Fruit fly (Drosophila melanogaster) ovary, adult (tissue): ENCODE data around the gene CG15211.

ENCODE experiments used
- CG17801 ChIP-seq: fragments of 200-800 bp; optimal IDR thresholded peaks from 2 replicates; lab custom pipeline; 2019; ENCODE audit warnings: missing biosample characterization, mild to moderate bottlenecking, missing genetic modification characterization, moderate library complexity; ENCODE audit not compliant: partially characterized antibody

Gene CG15211

DNA sequence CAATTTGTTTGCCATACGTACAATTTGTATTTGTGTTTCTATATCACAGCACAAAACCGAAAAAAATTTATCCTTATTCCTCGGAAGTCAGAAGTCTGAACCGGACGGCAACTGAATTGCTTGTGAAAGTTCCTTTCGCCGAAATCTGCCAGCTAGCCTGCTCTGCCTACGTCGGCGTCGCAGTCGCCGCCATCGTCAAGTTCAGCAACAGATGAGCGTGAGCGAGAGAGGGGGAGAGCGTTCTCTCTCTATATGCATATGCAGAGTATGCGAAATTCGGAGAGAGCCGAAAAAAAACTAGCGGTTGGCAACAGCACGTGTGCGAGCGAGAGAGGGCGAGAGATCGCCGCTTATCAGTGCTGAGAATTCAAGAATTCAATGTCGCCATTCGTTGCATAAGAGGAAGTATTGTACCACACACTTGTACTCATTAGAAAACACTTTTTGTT is 12.0 kb downstream of the CG15211 start:
- no peak for TF ChIP-seq CG17801 (GFP tag; lab: Kevin White, UChicago)

DNA sequence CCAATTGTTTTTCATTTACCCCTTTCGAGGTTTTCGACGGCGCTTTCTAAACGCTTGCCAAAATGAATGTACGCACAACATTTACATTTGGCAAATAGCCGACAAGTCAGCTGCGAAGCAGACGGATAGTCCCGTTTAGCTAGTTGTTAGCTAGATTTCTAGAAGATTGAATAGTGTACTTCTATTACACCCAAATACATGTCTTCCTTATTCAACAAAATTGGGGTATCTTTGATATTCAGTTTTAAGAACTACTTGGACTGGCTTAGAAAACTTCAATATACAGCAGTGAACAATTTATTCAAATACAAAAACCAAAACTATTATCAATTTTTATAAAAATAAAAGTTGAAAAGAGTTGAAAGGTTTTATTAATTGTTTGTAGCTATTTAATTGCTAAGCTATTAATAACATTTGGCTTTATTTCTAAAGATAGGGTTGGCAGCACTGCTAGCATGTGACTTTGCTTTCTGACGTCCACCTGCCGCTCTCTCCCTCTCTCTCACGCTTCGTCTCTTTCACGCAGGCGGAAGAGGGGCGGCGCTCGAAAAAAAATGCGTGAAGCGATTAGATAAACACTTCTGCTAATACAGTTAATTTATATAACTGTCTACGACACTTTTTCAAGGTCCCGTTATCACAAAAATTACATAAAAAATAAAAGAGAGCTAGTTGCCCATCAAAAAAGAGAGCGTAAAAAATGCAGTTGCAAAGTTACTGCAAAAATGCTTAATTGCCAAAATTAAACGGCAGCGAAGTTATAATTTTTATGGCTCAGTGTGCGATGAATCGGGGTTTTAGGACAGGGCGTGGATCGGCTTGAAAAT is 12.7 kb downstream of the CG15211 start:
- TF ChIP-seq CG17801 (GFP tag; lab: Kevin White, UChicago) = no peak

DNA sequence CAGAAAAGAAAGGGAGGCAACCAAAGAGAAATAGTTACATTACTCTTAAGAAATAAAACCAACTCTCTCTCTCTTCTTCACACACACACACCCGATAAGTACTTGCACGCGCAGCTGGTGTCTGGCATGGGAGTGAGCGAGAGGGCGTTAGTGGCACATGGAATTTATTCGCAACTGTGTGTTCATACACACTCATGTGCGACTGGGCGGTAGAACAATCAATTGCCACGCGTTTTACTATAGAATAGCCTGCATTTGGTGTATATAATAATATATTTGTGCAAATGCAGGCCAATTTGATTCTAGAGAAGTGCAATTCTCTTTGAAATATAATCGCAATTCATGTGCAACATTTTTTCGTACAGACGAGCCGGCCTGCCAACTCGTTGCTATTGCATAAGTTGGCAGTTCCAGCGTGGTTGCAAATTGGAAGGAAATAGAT is 13.6 kb downstream of the CG15211 start:
- no peak for TF ChIP-seq CG17801 (GFP tag; lab: Kevin White, UChicago)

DNA sequence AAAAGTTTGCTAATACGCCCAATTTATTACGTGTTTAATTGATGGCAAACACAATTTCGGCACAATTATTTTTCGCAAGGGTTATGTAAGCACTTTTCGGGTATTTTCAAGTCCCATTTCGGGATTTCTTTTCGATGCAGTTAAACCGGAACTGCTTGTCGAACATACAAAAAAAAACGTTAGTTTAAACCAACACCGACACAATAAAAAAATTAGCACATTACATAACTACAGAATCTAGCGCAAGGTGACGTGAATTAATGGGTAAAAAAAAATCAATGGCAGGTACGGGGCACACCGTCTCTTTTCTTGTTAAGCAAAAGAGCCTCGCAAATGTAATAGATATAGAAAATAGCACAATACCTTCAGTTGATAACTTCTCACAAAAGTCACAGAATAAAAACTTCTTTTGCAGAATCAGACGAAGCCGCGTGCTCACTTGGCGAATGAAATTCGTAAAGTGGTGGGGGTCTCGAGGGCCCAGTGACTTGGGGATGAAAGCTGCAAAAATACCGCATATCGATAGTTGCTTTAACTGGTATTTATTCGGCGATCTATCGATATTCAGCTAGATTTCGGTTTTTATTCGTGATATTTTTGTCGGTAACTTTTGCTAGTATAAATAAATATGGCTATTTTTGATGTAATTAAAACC is 14.2 kb downstream of the CG15211 start, which contains the start of the genes Ant2 and sesB:
Ant2 (minus strand) TSS at position 465 of the 655 bp plus-strand sequence.
sesB (minus strand) TSS at position 516 of the 655 bp plus-strand sequence.
- no peak for TF ChIP-seq CG17801 (GFP tag; lab: Kevin White, UChicago)

DNA sequence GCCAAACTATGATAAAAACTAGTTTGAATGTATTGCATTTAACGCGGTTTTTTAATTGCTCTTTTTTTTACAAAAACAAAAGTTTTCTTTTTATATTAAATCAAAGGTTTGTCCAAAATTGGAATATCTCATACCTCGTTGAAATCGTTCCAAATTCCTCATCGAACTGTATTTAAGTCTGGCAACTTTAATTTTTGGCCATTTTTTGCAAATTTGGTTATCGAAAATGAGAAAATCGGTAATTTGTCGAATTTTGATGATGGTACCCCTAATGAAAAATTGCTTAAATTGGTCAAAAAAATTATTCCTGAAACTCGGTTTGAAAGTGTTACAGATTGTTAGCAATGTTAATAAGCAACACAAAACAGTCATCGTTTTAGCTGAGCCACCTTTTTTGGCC is 15.0 kb downstream of the CG15211 start:
- TF ChIP-seq CG17801 (GFP tag; lab: Kevin White, UChicago) = no peak

DNA sequence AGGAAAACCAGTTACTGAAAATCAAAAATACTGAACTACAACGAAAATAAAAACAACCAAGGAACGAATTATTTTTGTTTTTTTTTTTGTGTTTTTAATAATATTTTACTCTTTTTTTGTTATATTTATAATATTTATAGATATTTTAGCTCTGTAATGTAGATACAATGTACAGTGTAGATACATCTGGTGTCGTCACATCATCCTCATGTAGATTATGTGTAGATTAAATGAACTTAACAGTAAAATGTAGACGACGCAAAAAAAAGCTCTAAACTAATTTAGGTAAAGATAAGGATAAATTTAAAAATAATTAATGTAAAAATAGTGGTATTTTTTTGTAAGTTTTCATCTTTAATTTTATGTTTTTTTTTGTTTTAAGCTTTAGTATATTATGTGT is 16.9 kb downstream of the CG15211 start:
- TF ChIP-seq CG17801 (GFP tag; lab: Kevin White, UChicago) = no peak

DNA sequence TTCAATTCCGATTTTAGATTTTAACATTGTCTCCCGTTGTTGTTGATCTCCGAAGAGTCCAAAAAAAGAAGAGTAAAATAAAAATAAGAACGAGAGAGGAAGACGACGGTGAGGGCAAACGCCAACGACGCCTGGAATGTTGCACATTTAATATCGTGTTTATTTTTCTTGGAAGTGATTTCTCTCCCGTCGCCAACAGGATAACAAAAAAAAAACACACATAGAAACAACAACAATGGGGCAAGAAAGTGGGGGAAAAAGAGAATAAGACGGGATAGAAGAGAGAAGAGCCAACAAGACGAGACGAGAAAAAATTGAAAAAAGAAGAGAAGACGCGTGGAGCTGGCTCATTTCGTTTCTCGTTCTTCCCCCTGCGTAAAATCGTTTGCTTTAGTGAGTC is 28.7 kb downstream of the CG15211 start:
- TF ChIP-seq CG17801 (GFP tag; lab: Kevin White, UChicago) = no peak

DNA sequence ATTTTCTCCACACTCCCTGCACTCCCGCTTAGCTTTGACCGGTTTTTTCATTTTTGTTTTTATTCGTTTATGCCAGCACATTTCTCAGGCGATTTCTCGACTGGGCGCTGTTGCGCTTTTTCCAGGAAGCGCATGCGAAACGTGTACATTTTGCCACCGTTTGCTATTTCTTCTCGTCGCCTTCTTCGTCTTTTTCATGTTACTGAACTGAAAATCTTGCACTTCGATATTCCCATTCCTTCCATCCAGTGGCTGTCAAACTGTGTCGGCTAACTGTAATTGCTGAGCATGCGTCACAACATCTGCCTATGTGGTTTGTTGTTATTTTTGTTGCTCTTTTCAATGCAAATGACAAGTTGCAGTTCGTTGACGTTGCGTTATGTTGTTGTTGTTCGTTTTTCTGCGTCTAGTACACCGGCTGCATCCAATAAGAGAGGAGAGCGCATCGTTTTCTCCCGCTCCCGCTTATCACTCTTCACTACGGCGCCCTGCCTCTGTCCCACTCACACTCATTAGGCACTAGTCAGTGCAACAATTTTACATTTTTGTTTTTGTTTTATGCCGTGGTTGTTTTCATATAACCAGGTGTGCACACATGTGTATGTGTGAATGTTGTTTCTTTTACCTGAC is 29.6 kb downstream of the CG15211 start:
- TF ChIP-seq CG17801 (GFP tag; lab: Kevin White, UChicago) = no peak

DNA sequence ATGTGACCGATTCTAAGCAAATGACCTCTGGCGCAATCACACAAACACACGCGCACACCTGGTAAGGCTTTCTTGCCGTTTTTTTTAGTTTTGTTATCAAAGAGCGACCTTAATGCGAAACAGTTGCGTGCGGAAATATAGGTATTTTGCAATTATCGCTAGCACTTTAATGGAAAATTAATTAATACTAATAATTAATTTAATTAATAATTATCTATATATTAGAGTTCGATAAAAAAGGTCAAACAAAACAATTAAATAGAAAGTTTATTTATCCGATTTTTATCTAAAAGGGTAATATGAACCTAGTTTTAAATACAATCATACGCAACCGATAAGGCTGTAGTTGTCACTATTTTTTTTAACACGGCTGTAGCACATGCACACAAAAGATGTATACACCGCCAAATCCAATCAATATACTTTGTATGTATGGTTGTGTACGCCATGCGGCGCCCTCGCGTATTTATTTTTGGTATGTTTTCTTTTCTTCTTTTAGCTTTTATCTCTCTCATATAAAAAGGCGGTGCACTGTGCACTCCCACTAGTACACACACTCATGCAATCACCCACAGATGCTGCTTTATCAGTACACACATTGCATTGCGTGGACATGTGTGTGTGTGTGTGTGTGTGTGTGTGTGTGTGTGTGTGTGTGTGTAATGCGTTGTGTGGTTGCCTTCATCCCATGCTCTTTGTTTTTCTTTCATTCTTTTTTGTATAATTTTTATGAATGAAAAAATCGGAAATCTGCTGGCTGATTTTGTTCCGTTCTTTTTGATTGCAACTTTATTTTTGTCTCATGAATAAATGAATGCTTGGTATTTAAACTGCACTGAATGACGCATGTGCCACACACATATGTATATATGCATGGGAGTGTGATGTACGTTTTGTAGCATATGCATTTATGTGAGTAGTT is 30.4 kb downstream of the CG15211 start:
- TF ChIP-seq CG17801 (GFP tag; lab: Kevin White, UChicago) = peak; percentile 42

DNA sequence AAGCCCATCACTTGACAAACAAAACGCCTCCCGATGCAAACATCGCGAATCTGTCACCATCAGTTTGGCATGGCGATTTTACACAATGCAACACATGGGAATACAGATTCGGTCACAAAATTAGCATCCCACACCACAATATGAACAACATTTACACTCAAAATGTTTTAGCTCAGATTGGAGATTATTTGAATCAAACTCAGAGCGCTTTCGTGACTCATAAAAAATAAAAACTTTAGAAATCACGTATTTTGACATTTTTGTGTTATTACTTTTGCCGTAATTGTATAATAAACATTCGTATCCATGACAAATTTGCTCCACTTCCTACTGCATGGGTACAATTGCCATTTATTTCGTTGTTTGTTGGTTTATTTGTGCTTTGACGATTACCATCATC is 31.7 kb downstream of the CG15211 start:
- TF ChIP-seq CG17801 (GFP tag; lab: Kevin White, UChicago) = no peak

DNA sequence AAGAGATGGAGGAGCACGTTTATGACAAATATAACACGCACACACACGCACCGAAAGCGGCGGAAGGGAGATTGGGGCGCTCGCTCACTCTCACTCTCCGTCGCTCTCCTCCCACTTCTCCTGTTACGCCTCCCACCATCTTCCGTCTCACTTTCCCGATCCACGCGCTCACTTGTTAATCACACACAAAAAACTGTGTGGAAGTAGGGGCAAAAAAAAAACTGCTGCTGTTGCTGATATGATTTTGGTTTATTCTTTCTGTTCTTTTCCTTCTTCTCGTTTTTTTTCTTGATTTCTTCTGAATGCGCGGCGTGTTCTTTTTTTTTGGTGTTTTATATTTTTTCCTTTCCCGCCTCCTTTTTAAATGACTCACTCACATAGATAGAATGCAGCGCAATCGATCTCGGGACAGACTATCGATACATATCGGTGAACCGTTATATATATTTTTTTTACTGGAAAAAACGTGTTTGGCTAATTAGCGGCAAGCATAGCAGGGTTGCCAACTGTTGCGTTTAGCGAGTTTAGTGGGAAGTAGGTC is 33.4 kb downstream of the CG15211 start:
- peak; percentile 78 for TF ChIP-seq CG17801 (GFP tag; lab: Kevin White, UChicago)

DNA sequence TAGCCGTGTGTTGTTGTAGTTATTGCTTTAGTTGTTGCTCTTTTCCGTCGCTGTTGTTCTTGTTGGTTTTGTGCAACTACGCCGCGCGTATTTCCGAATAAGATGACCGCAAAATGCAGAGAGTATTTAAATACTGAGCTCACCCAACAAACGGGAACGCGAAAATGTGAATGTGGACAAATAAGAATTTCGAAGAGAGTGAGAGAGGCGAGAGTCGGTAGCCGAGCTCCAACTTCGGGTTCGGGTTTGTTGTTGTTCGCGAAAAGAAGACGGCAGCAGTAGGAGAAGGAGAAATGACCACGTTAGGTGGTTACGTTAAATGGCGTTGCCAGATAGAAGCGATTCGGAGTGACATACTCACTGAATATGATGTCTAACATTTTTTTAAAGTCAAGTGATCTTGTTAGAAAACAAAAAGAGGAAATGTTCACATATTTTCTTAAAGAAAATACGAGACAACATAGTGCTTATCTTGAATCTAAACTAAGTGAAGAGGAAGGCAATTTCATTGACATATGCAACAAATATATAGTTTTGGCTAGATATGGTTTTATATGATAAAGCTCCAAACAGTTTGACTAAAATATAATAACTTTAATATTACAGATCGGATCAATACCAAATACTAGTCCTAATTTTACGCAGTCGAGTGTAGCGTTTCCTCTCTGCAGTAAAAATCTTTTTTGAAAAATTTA is 34.5 kb downstream of the CG15211 start:
- peak; percentile 67 for TF ChIP-seq CG17801 (GFP tag; lab: Kevin White, UChicago)

DNA sequence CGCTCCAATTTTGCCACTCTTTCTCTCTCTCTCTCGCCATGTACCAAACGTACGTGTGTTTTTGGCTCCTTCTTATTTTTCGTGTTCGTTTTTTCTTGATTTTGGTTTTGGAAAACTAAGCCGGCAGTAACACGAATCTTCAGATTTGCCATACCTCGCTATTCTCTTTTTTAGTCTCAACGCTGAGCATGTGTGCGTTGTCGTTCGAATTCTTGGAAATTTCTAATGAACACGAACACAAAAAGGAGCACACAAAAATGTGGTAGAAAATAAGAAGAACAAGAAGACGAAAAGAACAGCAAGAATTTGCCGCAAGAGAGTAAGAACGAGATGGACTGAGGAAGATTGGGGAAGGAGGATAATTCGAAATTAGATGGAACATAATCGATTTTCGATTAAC is 36.3 kb downstream of the CG15211 start:
- TF ChIP-seq CG17801 (GFP tag; lab: Kevin White, UChicago) = no peak
